Fruit fly (Drosophila melanogaster): Measurements from ENCODE around the gene CG43335.
A peak's percentile ranks its signal among the peaks of the same experiment; 100 is the strongest.

Gene CG43335

DNA sequence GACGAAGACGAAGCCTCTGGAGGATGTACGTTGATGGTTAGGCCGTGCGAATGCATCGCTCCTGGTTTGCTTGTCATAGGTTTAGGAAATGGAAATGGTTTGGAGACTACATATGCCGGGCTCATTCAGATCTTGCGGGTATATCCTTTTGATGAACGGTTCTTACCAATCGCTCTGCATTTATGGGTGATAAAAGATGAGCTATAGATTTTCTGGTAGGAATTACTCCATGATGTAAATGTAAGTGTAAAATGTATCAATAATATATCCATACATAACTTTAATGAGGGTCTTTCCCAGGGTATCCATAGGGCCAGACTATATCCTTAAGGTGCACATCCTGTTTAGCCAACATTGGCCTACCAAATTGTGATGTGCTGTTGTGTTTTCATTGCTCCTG, 23.6 kb upstream of the CG43335 start (continued):
- TF ChIP-seq fru (optimal IDR thresholded peaks at IDR 0.05) (no peak), prd (optimal IDR thresholded peaks at IDR 0.05) (no peak), prd (GFP tag; IDR thresholded peaks at IDR 0.05) (peak; percentile 62; the same call in 2 of the 3 replicates), Myb (GFP tag; optimal IDR thresholded peaks at IDR 0.05) (no peak), wek (GFP tag; optimal IDR thresholded peaks at IDR 0.05) (no peak), cato (GFP tag; optimal IDR thresholded peaks at IDR 0.05; ENCODE audit: borderline replicate concordance) (no peak), tap (tag; optimal IDR thresholded peaks at IDR 0.05) (peak; percentile 16), NfI (GFP tag; optimal IDR thresholded peaks at IDR 0.05) (no peak), Fer2 (tag; optimal IDR thresholded peaks at IDR 0.05) (no peak), dmrt99B (tag; optimal IDR thresholded peaks at IDR 0.05) (peak; percentile 32), usp (GFP tag; optimal IDR thresholded peaks at IDR 0.05) (no peak), CG16863 (GFP tag; optimal IDR thresholded peaks at IDR 0.05) (no peak), vnd (GFP tag; IDR thresholded peaks at IDR 0.05; ENCODE audit: partially characterized antibody) (no peak), Drgx (GFP tag; IDR thresholded peaks at IDR 0.05) (no peak), CG7372 (GFP tag; IDR thresholded peaks at IDR 0.05) (no peak), CG18764 (GFP tag; optimal IDR thresholded peaks at IDR 0.05) (no peak), CG14667 (GFP tag; IDR thresholded peaks at IDR 0.05) (0 out of 2 replicates have a peak, but pooled peaks have one; percentile 18), Nf-YA (GFP tag; IDR thresholded peaks at IDR 0.05) (no peak), bsh (GFP tag; optimal IDR thresholded peaks at IDR 0.05) (peak in 1 of 2 experiments; percentile 56), zfh1 (GFP tag; IDR thresholded peaks at IDR 0.05) (peak; percentile 43; the same call in 1 of the 3 replicates), Dip2 (GFP tag; IDR thresholded peaks at IDR 0.05) (no peak), slp2 (GFP tag; optimal IDR thresholded peaks at IDR 0.05) (no peak), HmgZ (tag; optimal IDR thresholded peaks at IDR 0.05) (no peak), nmo (GFP tag; optimal IDR thresholded peaks at IDR 0.05) (peak; percentile 39), CG8290 (GFP tag; optimal IDR thresholded peaks at IDR 0.05) (no peak), CG8290 (tag; optimal IDR thresholded peaks at IDR 0.05) (peak in 1 of 2 experiments; percentile 11), CG2129 (GFP tag; IDR thresholded peaks at IDR 0.05; ENCODE audit: partially characterized antibody) (no peak), phol (tag; optimal IDR thresholded peaks at IDR 0.05) (peak; percentile 33), CG15073 (GFP tag; optimal IDR thresholded peaks at IDR 0.05) (no peak), CG6654 (GFP tag; optimal IDR thresholded peaks at IDR 0.05) (no peak), tup (GFP tag; optimal IDR thresholded peaks at IDR 0.05) (no peak), CG31441 (GFP tag; IDR thresholded peaks at IDR 0.05) (peak; percentile 51), fd96Cb (tag; optimal IDR thresholded peaks at IDR 0.05) (peak; percentile 30), kni (GFP tag; optimal IDR thresholded peaks at IDR 0.05) (no peak), gcm2 (GFP tag; optimal IDR thresholded peaks at IDR 0.05) (no peak), hth (optimal IDR thresholded peaks at IDR 0.05) (no peak), pzg (GFP tag; optimal IDR thresholded peaks at IDR 0.05) (no peak), sug (tag; optimal IDR thresholded peaks at IDR 0.05) (no peak), CG17361 (GFP tag; IDR thresholded peaks at IDR 0.05) (peak; percentile 26; the same call in 1 of the 3 replicates), Ssrp (tag; optimal IDR thresholded peaks at IDR 0.05) (peak; percentile 29), CG11504 (tag; optimal IDR thresholded peaks at IDR 0.05) (peak; percentile 42), odd (GFP tag; optimal IDR thresholded peaks at IDR 0.05) (no peak), CG10267 (tag; optimal IDR thresholded peaks at IDR 0.05) (peak; percentile 7), CoRest (tag; optimal IDR thresholded peaks at IDR 0.05) (peak; percentile 4), sqz (GFP tag; optimal IDR thresholded peaks at IDR 0.05) (no peak), Max (GFP tag; optimal IDR thresholded peaks at IDR 0.05) (no peak), CG16815 (GFP tag; optimal IDR thresholded peaks at IDR 0.05) (no peak), kah (GFP tag; optimal IDR thresholded peaks at IDR 0.05) (no peak), Elba2 (GFP tag; optimal IDR thresholded peaks at IDR 0.05) (no peak), CG9727 (GFP tag; optimal IDR thresholded peaks at IDR 0.05) (peak; percentile 15), Dip3 (GFP tag; optimal IDR thresholded peaks at IDR 0.05) (no peak), nau (GFP tag; optimal IDR thresholded peaks at IDR 0.05) (no peak)
